Fruit fly (Drosophila melanogaster): ENCODE measurements around the gene Hsp67Bc.

Gene Hsp67Bc

dm6 chr3L:9345157-9345556 lies 27.1 kb downstream of the Hsp67Bc start:
- no peak for TF ChIP-seq lola (GFP tag; optimal IDR thresholded peaks at IDR 0.05)
- no peak for TF ChIP-seq usp (GFP tag; optimal IDR thresholded peaks at IDR 0.05)
- no peak for TF ChIP-seq Mio (GFP tag; optimal IDR thresholded peaks at IDR 0.05)
- no peak for TF ChIP-seq Vsx2 (GFP tag; optimal IDR thresholded peaks at IDR 0.05; ENCODE audit: partially characterized antibody)
- TF ChIP-seq fru (GFP tag; optimal IDR thresholded peaks at IDR 0.05): no peak
- no peak for TF ChIP-seq dmrt93B (GFP tag; optimal IDR thresholded peaks at IDR 0.05)
- TF ChIP-seq dsf (GFP tag; optimal IDR thresholded peaks at IDR 0.05; ENCODE audit: borderline replicate concordance): no peak
- no peak for TF ChIP-seq dl (GFP tag; optimal IDR thresholded peaks at IDR 0.05; ENCODE audit: insufficient read depth in 1 of 2, partially characterized antibody in 2 of 2)
- TF ChIP-seq woc (GFP tag; optimal IDR thresholded peaks at IDR 0.05): no peak
- TF ChIP-seq Abd-B (GFP tag; optimal IDR thresholded peaks at IDR 0.05): no peak
- TF ChIP-seq sage (GFP tag; optimal IDR thresholded peaks at IDR 0.05): no peak
- TF ChIP-seq sv (GFP tag; optimal IDR thresholded peaks at IDR 0.05): no peak
- TF ChIP-seq Dfd (GFP tag; optimal IDR thresholded peaks at IDR 0.05): no peak
- TF ChIP-seq brk (GFP tag; optimal IDR thresholded peaks at IDR 0.05): no peak

dm6 chr3L:9343963-9344362 lies 28.3 kb downstream of the Hsp67Bc start:
- TF ChIP-seq pan (optimal IDR thresholded peaks at IDR 0.05): no peak
- TF ChIP-seq Rel (GFP tag; optimal IDR thresholded peaks at IDR 0.05): no peak
- TF ChIP-seq Rel (tag; optimal IDR thresholded peaks at IDR 0.05): peak; percentile 96
- no peak for TF ChIP-seq HLH106 (tag; optimal IDR thresholded peaks at IDR 0.05)
- no peak for TF ChIP-seq usp (GFP tag; optimal IDR thresholded peaks at IDR 0.05)
- TF ChIP-seq tai (GFP tag; optimal IDR thresholded peaks at IDR 0.05): no peak

dm6 chr3L:9340839-9341238 lies 31.5 kb downstream of the Hsp67Bc start:
- TF ChIP-seq N (GFP tag; optimal IDR thresholded peaks at IDR 0.05) (peak; percentile 15), Rel (GFP tag; optimal IDR thresholded peaks at IDR 0.05) (no peak), Rel (tag; optimal IDR thresholded peaks at IDR 0.05) (peak; percentile 51), rgr (GFP tag; optimal IDR thresholded peaks at IDR 0.05) (no peak)

dm6 chr3L:9340232-9340631 lies 32.1 kb downstream of the Hsp67Bc start:
- no peak for TF ChIP-seq usp (GFP tag; optimal IDR thresholded peaks at IDR 0.05)
- TF ChIP-seq h (GFP tag; optimal IDR thresholded peaks at IDR 0.05): peak; percentile 3
- no peak for TF ChIP-seq lola (GFP tag; optimal IDR thresholded peaks at IDR 0.05)
- TF ChIP-seq Mio (GFP tag; optimal IDR thresholded peaks at IDR 0.05): no peak
- TF ChIP-seq HLH106 (tag; optimal IDR thresholded peaks at IDR 0.05): no peak
- no peak for TF ChIP-seq Hr83 (GFP tag; optimal IDR thresholded peaks at IDR 0.05; ENCODE audit: poor library complexity, severe bottlenecking)
- peak; percentile 27 for TF ChIP-seq Dif (GFP tag; optimal IDR thresholded peaks at IDR 0.05; ENCODE audit: partially characterized antibody)
- TF ChIP-seq CG32264 (GFP tag; optimal IDR thresholded peaks at IDR 0.05): no peak
- no peak for TF ChIP-seq foxo (GFP tag; optimal IDR thresholded peaks at IDR 0.05)
- TF ChIP-seq pan (optimal IDR thresholded peaks at IDR 0.05): no peak
- peak in 1 of 2 experiments; percentile 8 for TF ChIP-seq dl (GFP tag; optimal IDR thresholded peaks at IDR 0.05; ENCODE audit: insufficient read depth in 1 of 2, partially characterized antibody in 2 of 2)
- TF ChIP-seq Vsx2 (GFP tag; optimal IDR thresholded peaks at IDR 0.05; ENCODE audit: partially characterized antibody): peak; percentile 40
- TF ChIP-seq brk (GFP tag; optimal IDR thresholded peaks at IDR 0.05): no peak
- TF ChIP-seq dmrt93B (GFP tag; optimal IDR thresholded peaks at IDR 0.05): no peak
- no peak for TF ChIP-seq Rel (GFP tag; optimal IDR thresholded peaks at IDR 0.05)
- TF ChIP-seq Rel (tag; optimal IDR thresholded peaks at IDR 0.05): peak; percentile 33
- no peak for TF ChIP-seq N (GFP tag; optimal IDR thresholded peaks at IDR 0.05)
- no peak for TF ChIP-seq Sp1 (GFP tag; optimal IDR thresholded peaks at IDR 0.05)
- no peak for TF ChIP-seq Hr78 (GFP tag; optimal IDR thresholded peaks at IDR 0.05)
- TF ChIP-seq GATAd (GFP tag; optimal IDR thresholded peaks at IDR 0.05): no peak

dm6 chr3L:9339021-9339420 lies 33.3 kb downstream of the Hsp67Bc start:
- TF ChIP-seq N (GFP tag; optimal IDR thresholded peaks at IDR 0.05) (no peak), psq (GFP tag; optimal IDR thresholded peaks at IDR 0.05) (no peak)

dm6 chr3L:9338510-9338909 lies 33.8 kb downstream of the Hsp67Bc start, which contains the start of gene PGRP-LC:
Gene PGRP-LC, plus strand, starts transcription at chr3L:9338810.
- no peak for TF ChIP-seq rgr (GFP tag; optimal IDR thresholded peaks at IDR 0.05)
- no peak for TF ChIP-seq jim (GFP tag; optimal IDR thresholded peaks at IDR 0.05)
- no peak for TF ChIP-seq Hr83 (GFP tag; optimal IDR thresholded peaks at IDR 0.05; ENCODE audit: poor library complexity, severe bottlenecking)
- TF ChIP-seq Vsx2 (GFP tag; optimal IDR thresholded peaks at IDR 0.05; ENCODE audit: partially characterized antibody): no peak
- TF ChIP-seq woc (GFP tag; optimal IDR thresholded peaks at IDR 0.05): no peak
